Worm (Caenorhabditis elegans) whole organism, L4/young adult: ENCODE measurements around the gene ZK688.11.

Experiments
- W03F9.2 ChIP-seq: fragments of 150-350 bp; optimal IDR thresholded peaks from 2 replicates; lab custom pipeline; 2014; ENCODE audit warnings: missing biosample characterization, missing genetic modification characterization
- dao-5 ChIP-seq: sonication (generic microtip); optimal IDR thresholded peaks from 2 replicates; lab custom pipeline; 2016; ENCODE audit warnings: missing genotype, missing genetic modification characterization, moderate library complexity, missing compliant biosample characterization
- him-1 ChIP-seq: sonication (generic microtip); optimal IDR thresholded peaks from 2 replicates; lab custom pipeline; 2016; ENCODE audit warnings: missing genotype, missing genetic modification reagents, missing genetic modification characterization, missing compliant biosample characterization

DNA sequence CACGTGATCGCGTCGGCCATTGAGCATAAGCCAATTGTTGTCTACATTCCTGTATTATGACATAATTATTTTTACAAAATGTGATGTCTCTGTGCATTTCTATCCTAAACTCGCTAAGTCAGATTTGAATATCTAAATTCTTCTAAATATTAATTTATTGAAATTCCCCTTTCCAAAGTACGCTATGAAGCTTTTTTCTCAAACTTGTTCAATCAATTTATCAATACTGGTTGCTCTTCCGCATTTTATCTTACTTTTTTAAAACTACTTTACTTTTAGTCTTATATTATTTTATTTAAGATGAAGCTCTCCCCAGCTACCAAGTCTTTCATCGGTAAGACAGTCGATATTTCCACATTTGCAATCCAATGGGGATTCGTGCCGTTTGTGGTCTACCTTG lies 25.4 kb downstream of the ZK688.11 start, which contains the start of gene tomm-7:
- TF ChIP-seq W03F9.2 (tag; lab: Kevin White, UChicago) = no peak
- TF ChIP-seq dao-5 (tag; lab: Kevin White, UChicago) = no peak
- no peak for TF ChIP-seq him-1 (tag; lab: Kevin White, UChicago)
